Fruit fly (Drosophila melanogaster) S2 (cell line): Measurements from ENCODE around the gene CG3609.

Experiments
- CG8478 ChIP-seq: fragments of >200 bp; optimal IDR thresholded peaks from 2 replicates; lab custom pipeline; 2018
- CTCF ChIP-seq, 2 experiments: fragments of >200 bp; optimal IDR thresholded peaks; 2 replicates each; lab custom pipeline; 2018

Gene CG3609

DNA sequence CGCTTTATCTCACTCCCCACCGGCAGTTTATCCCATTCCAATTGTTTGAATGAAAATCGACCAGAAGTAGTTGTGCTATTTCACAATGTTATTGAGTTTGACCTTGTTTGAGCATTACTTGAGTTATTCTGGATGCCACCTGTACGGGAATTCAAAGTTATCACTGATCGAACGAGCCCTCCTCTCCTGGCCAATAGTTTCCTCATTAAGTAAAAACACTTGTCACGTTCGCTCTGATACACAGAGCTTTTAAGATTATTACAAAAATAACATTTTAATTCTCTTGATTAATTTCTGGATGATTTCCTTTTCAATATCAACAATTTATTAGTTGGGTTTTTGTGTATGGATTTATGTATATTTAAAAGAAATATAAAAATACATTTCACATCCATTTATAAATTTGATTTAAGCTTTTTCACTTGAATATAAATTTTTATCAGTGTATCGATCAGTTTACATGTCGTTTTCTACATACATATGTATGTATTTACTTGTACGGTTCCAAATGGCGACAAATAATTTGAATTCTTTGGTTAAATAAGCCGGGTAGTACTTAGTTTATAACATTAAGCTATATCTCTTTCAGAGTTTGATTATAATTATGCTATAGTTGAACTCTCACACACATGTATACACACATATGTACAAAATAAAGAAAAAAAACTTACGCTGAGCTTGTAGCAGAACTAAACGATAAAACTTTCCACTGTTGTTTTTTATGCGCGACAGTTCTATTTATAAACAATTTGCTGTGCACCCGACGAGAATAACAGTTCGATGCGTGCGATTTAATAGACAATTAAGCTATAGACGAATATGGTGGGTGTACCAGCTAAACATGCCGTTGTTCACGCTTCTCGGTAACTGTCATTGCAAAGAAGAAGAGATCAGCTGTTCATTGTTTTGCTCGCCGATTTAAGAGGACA, at the start of gene CG3609, which contains the start of gene CG15390:
CG3609 (minus strand) TSS at position 810 of the 929 bp plus-strand sequence.
CG15390 (plus strand) TSS at position 896 of the 929 bp plus-strand sequence.
- TF ChIP-seq CTCF (optimal IDR thresholded peaks at IDR 0.05; lab: Kevin White, UChicago) (peak in 1 of 2 experiments; percentile 3), CG8478 (no peak)

DNA sequence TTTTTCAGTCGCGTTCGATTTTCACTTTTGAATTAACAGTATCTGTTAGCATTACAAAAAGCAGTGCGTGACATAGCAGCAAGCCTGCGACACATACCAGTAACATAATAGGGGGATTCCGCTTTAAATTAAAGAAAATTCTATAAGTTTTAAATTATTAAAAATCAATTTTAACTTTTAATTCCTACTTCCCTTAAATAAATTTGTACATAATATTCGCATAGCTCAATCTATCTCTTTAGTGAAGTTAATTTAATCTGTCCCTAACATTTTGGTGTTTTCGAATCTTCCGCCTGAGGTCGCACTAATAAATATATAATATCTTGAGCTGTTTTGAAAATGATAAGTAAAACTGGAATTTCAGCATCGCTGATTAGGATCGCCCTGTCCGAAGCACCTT, 46.1 kb upstream of the CG3609 start, which contains the start of gene CG9886:
CG9886 (plus strand) TSS at position 341 of the 400 bp plus-strand sequence.
- TF ChIP-seq CG8478, result no peak

DNA sequence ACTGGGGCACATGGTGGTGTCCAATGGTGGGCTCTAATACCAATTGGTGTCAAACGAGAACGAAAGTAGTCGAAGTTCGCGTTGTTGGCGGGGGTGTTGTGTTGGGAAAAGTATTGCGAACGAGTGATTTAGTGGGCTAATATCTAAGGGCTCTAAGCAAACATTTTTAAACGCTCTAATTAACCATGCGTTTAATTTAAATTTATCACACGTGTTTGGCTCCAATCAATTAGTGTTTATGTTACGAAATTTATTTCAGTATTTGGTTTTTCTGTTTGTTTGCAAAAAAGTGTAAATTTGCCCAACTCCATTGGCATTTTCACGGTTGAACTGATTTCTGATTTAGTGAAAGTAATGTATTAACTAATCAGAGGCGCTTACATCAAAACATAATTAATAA, 45.5 kb upstream of the CG3609 start, which contains the start of gene CG34447:
CG34447 (minus strand) TSS at position 101 of the 400 bp plus-strand sequence.
- TF ChIP-seq CG8478, result no peak
- no peak for TF ChIP-seq CTCF (optimal IDR thresholded peaks at IDR 0.05; lab: Kevin White, UChicago)

- TF ChIP-seq CG8478, result no peak
- TF ChIP-seq CTCF (optimal IDR thresholded peaks at IDR 0.05; lab: Kevin White, UChicago), result no peak
Measured at dm6 chr2L:2417865-2418264, 43.4 kb upstream of the CG3609 start, which contains the start of gene CG34448. Gene CG34448 (minus strand): TSS chr2L:2417965.

dm6 chr2L:2416620-2417019, 42.2 kb upstream of the CG3609 start, which contains the start of gene CG31948:
Gene CG31948 (minus strand): TSS chr2L:2416720.
- TF ChIP-seq CG8478 (no peak), CTCF (optimal IDR thresholded peaks at IDR 0.05; lab: Kevin White, UChicago) (no peak)

dm6 chr2L:2415109-2415508, 40.7 kb upstream of the CG3609 start, which contains the start of gene CG18641:
Gene CG18641 (minus strand): TSS chr2L:2415322.
- TF ChIP-seq CTCF (optimal IDR thresholded peaks at IDR 0.05; lab: Kevin White, UChicago) (no peak), CG8478 (no peak)

DNA sequence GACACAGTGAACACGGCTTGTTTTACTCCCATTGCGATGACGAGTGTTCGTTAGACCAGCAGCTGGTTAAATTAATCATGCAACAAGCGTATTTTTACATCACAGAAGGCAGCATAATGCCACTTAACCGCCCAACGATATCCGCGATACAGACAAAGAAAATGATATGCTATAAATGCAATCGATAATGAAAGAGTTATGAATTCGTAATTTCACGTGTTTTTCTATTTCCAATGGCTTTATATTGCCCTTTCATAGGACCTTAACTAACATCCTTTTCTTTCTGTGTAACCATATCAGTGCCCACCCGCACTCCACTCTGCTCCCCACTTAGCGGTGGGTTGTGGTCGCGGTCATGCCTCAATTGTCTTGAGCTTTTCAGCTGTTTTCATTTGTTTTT, 38.7 kb upstream of the CG3609 start:
- TF ChIP-seq CG8478, result no peak
- no peak for TF ChIP-seq CTCF (optimal IDR thresholded peaks at IDR 0.05; lab: Kevin White, UChicago)

dm6 chr2L:2404631-2405030, 30.2 kb upstream of the CG3609 start:
- TF ChIP-seq CG8478, result no peak
- TF ChIP-seq CTCF (optimal IDR thresholded peaks at IDR 0.05; lab: Kevin White, UChicago), result no peak

DNA sequence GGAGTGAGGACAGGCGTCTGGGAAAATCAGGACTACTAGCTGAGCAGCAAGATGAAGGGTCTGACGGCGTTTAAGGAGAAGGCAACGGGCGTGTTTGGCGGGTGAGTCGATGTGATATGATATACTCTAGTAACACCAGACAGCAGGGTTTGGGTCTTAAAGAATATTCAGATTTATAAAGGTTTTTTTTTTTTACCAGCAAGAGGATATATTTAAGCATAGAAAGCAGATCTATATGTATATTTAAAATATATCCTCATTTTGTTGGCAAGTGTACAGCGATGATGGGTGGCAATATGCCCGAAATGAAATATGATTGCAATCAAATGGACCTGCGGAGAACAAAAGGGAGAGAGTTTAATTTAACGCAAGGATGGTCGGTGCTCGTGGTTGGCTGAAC, 27.8 kb upstream of the CG3609 start:
- TF ChIP-seq CG8478 (no peak), CTCF (optimal IDR thresholded peaks at IDR 0.05; lab: Kevin White, UChicago) (no peak)

- TF ChIP-seq CG8478 (no peak), CTCF (optimal IDR thresholded peaks at IDR 0.05; lab: Kevin White, UChicago) (no peak)
Measured at dm6 chr2L:2399897-2400296, 25.5 kb upstream of the CG3609 start, which contains the start of gene VGlut. Gene VGlut (plus strand): TSS chr2L:2400295.

DNA sequence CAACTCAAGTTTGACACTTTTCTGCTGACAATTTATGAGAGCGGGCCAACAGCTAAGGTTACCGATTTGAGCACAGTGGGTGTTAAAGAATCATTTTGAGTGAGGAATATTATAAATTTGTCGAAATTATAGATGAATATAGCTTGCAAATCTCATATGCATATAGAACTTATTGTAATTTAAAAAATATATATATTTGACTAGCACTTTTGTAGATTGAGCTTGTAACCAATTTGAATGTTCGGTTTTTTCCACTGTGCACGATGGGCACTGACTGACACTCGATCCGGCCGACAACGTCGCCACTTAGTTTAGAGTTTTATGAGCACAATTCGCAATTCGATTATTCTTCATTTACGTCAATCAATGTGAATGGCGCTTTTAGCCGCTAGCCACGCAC, 24.0 kb upstream of the CG3609 start:
- TF ChIP-seq CTCF (optimal IDR thresholded peaks at IDR 0.05; lab: Kevin White, UChicago), result no peak
- no peak for TF ChIP-seq CG8478

DNA sequence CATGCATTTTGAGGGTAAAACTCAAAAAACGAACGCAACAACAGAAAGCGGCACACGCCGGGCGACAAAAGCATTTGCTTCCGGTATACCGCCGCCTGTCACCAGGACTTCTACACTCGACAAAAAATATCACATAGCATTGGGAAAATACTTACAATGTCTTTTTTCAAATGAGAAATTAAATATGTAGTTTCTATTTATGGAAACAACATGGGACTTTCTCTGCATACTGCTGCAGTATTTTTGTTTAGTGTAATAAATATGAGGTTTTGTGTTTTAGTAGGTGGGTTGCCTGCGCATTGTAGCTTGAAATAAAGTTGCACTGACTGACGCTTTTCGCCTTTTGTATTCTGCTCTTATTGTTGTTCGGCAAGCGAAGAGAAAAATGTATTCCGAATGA, 22.7 kb upstream of the CG3609 start:
- TF ChIP-seq CG8478, result no peak
- no peak for TF ChIP-seq CTCF (optimal IDR thresholded peaks at IDR 0.05; lab: Kevin White, UChicago)

dm6 chr2L:2394872-2395271, 20.4 kb upstream of the CG3609 start:
- TF ChIP-seq CTCF (optimal IDR thresholded peaks at IDR 0.05; lab: Kevin White, UChicago), result no peak
- no peak for TF ChIP-seq CG8478

- TF ChIP-seq CG8478 (no peak), CTCF (optimal IDR thresholded peaks at IDR 0.05; lab: Kevin White, UChicago) (no peak)
Measured at dm6 chr2L:2391321-2391720, 16.9 kb upstream of the CG3609 start, which contains the start of gene CG46448. Gene CG46448 (plus strand): TSS chr2L:2391660.

DNA sequence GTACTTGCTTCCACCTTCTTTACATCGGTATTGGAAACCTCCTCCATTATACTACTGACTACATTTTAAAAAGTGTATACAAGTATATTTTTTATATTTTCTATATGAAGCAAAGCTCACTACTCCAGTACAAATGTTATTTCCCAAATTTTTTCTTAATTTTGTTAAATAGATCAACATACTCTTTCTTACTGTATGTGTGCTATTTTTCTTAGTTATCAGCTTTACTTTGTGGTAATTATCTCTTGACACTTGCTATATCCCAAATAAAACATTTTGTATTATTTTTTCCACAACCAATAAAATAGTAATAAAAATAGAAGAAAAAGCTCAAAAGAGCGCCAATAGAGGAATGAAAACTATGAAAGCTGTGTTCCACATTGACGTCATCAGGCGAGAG, 16.2 kb upstream of the CG3609 start, which contains the start of gene CG43750:
CG43750 (minus strand) TSS at position 101 of the 400 bp plus-strand sequence.
- TF ChIP-seq CG8478, result no peak
- no peak for TF ChIP-seq CTCF (optimal IDR thresholded peaks at IDR 0.05; lab: Kevin White, UChicago)

dm6 chr2L:2385692-2386091, 11.3 kb upstream of the CG3609 start, which contains the start of gene CG3557:
Gene CG3557 (minus strand): TSS chr2L:2385792.
- no peak for TF ChIP-seq CTCF (optimal IDR thresholded peaks at IDR 0.05; lab: Kevin White, UChicago)
- TF ChIP-seq CG8478, result no peak
